Fruit fly (Drosophila melanogaster) whole organism, embryonic: Measurements from ENCODE around the gene Hexim.
A peak's percentile ranks its signal among the peaks of the same experiment; 100 is the strongest.

ENCODE experiments used
- Asciz ChIP-seq: fragments of 200-800 bp; sonication (Bioruptor generic); optimal IDR thresholded peaks from 2 replicates; lab custom pipeline; 2017; ENCODE audit warnings: missing biosample characterization, mild to moderate bottlenecking, missing genetic modification characterization, missing genetic modification reagents
- C15 ChIP-seq: fragments of 200-800 bp; sonication (Bioruptor generic); IDR thresholded peaks from 3 replicates; pipeline ENCODE4 v1.3.6; 2022; ENCODE audit warnings: missing biosample characterization, missing genetic modification characterization
- CG10321 ChIP-seq: fragments of 200-800 bp; sonication (Bioruptor generic); IDR thresholded peaks from 2 replicates; pipeline ENCODE4 v1.3.6; 2022; ENCODE audit warnings: missing biosample characterization, missing genetic modification characterization
- CG10543 ChIP-seq: fragments of 200-800 bp; sonication (Bioruptor generic); optimal IDR thresholded peaks from 3 replicates; lab custom pipeline; 2017; ENCODE audit warnings: missing biosample characterization, mild to moderate bottlenecking, missing genetic modification characterization, moderate library complexity
- CG11560 ChIP-seq: fragments of 200-800 bp; sonication (Bioruptor generic); IDR thresholded peaks from 3 replicates; pipeline ENCODE4 v1.3.6; 2022; ENCODE audit warnings: missing biosample characterization, missing genetic modification characterization
- CG11696 ChIP-seq: fragments of 200-800 bp; sonication (Bioruptor generic); IDR thresholded peaks from 2 replicates; pipeline ENCODE4 v1.3.6; 2022; ENCODE audit warnings: missing biosample characterization, missing genetic modification characterization
- CG15479 ChIP-seq: fragments of 200-800 bp; sonication (Bioruptor generic); optimal IDR thresholded peaks from 3 replicates; lab custom pipeline; 2019; ENCODE audit warnings: missing biosample characterization, mild to moderate bottlenecking, missing genetic modification characterization, moderate library complexity
- CG16779 ChIP-seq: fragments of 200-800 bp; sonication (Bioruptor generic); IDR thresholded peaks from 2 replicates; pipeline ENCODE4 v1.3.6; 2022; ENCODE audit warnings: missing biosample characterization, missing genetic modification characterization
- CG17802 ChIP-seq: fragments of 200-800 bp; sonication (Bioruptor generic); optimal IDR thresholded peaks from 2 replicates; lab custom pipeline; 2018; ENCODE audit warnings: missing biosample characterization, mild to moderate bottlenecking, missing genetic modification characterization, moderate library complexity
- CG2889 ChIP-seq: fragments of 200-800 bp; sonication (Bioruptor generic); IDR thresholded peaks from 3 replicates; pipeline ENCODE4 v1.3.6; 2022; ENCODE audit warnings: missing biosample characterization, missing genetic modification characterization
- CG34422 ChIP-seq: fragments of 200-800 bp; sonication (Bioruptor generic); IDR thresholded peaks from 3 replicates; pipeline ENCODE4 v1.3.6; 2022; ENCODE audit warnings: missing biosample characterization, missing genetic modification characterization
- CG43689 ChIP-seq: fragments of 200-800 bp; sonication (Bioruptor generic); IDR thresholded peaks from 2 replicates; pipeline ENCODE4 v1.3.6; 2022; ENCODE audit warnings: missing biosample characterization, missing genetic modification characterization
- CG4617 ChIP-seq: fragments of 200-800 bp; sonication (Bioruptor generic); optimal IDR thresholded peaks from 3 replicates; lab custom pipeline; 2016; ENCODE audit warnings: missing biosample characterization, missing genetic modification characterization, borderline replicate concordance
- CG6813 ChIP-seq: fragments of 200-800 bp; sonication (Bioruptor generic); optimal IDR thresholded peaks from 2 replicates; lab custom pipeline; 2017; ENCODE audit warnings: missing biosample characterization, missing genetic modification characterization, mild to moderate bottlenecking, moderate library complexity, missing genetic modification reagents
- CG7357 ChIP-seq: fragments of 200-800 bp; sonication (Bioruptor generic); IDR thresholded peaks from 3 replicates; pipeline ENCODE4 v1.3.6; 2022; ENCODE audit warnings: missing biosample characterization, missing genetic modification characterization
- CG7839 ChIP-seq: fragments of 200-800 bp; sonication (Bioruptor generic); optimal IDR thresholded peaks from 3 replicates; lab custom pipeline; 2018; ENCODE audit warnings: missing biosample characterization, mild to moderate bottlenecking, missing genetic modification characterization, moderate library complexity
- CG7928 ChIP-seq: fragments of 200-800 bp; sonication (Bioruptor generic); optimal IDR thresholded peaks from 2 replicates; lab custom pipeline; 2017; ENCODE audit warnings: missing biosample characterization, mild to moderate bottlenecking, missing genetic modification characterization
- CG8944 ChIP-seq: fragments of 200-800 bp; sonication (Bioruptor generic); optimal IDR thresholded peaks from 3 replicates; lab custom pipeline; 2016; ENCODE audit warnings: missing biosample characterization, missing genetic modification characterization
- D19B ChIP-seq: fragments of 200-800 bp; sonication (Bioruptor generic); optimal IDR thresholded peaks from 2 replicates; lab custom pipeline; 2017; ENCODE audit warnings: missing biosample characterization, mild to moderate bottlenecking, missing genetic modification characterization
- Deaf1 ChIP-seq: fragments of 200-800 bp; optimal IDR thresholded peaks from 3 replicates; lab custom pipeline; 2019; ENCODE audit warnings: missing biosample characterization, mild to moderate bottlenecking, missing genetic modification characterization, moderate library complexity
- Dip2 ChIP-seq: fragments of 200-800 bp; sonication (Bioruptor generic); IDR thresholded peaks from 2 replicates; pipeline ENCODE4 v1.3.6; 2022; ENCODE audit warnings: missing biosample characterization, missing genetic modification characterization
- E2f2 ChIP-seq: fragments of 200-800 bp; sonication (Bioruptor generic); IDR thresholded peaks from 2 replicates; pipeline ENCODE4 v1.3.6; 2022; ENCODE audit warnings: missing biosample characterization, missing genetic modification characterization
- Gsc ChIP-seq: fragments of 200-800 bp; sonication (Bioruptor generic); IDR thresholded peaks from 2 replicates; pipeline ENCODE4 v1.3.6; 2022; ENCODE audit warnings: missing biosample characterization, missing genetic modification characterization
- Hr39 ChIP-seq: fragments of >200 bp; optimal IDR thresholded peaks from 2 replicates; lab custom pipeline; 2017
- Med ChIP-seq: fragments of 200-800 bp; sonication (Bioruptor generic); peaks from one replicate; lab custom pipeline; 2016; ENCODE audit warnings: missing biosample characterization, missing genetic modification characterization, mild to moderate bottlenecking, inconsistent platforms, moderate library complexity
- Mes4 ChIP-seq: fragments of 200-800 bp; sonication (Bioruptor generic); optimal IDR thresholded peaks from 2 replicates; lab custom pipeline; 2016; ENCODE audit warnings: missing biosample characterization, missing genetic modification characterization
- Nf-YC ChIP-seq: fragments of 200-800 bp; optimal IDR thresholded peaks from 3 replicates; lab custom pipeline; 2019; ENCODE audit warnings: missing biosample characterization, mild to moderate bottlenecking, missing genetic modification characterization, moderate library complexity
- Ptx1 ChIP-seq: fragments of 200-800 bp; sonication (Bioruptor generic); IDR thresholded peaks from 2 replicates; pipeline ENCODE4 v1.3.6; 2022; ENCODE audit warnings: missing biosample characterization, missing genetic modification characterization
- Sin3A ChIP-seq: fragments of >200 bp; optimal IDR thresholded peaks from 2 replicates; lab custom pipeline; 2018
- Vsx1 ChIP-seq: fragments of 200-800 bp; sonication (Bioruptor generic); optimal IDR thresholded peaks from 2 replicates; lab custom pipeline; 2017; ENCODE audit warnings: missing biosample characterization, mild to moderate bottlenecking, missing genetic modification characterization, missing genetic modification reagents
- bab2 ChIP-seq: fragments of 200-800 bp; sonication (Bioruptor generic); optimal IDR thresholded peaks from 2 replicates; lab custom pipeline; 2016; ENCODE audit warnings: missing biosample characterization, missing genetic modification characterization
- chm ChIP-seq: fragments of 200-800 bp; sonication (Bioruptor generic); IDR thresholded peaks from 2 replicates; pipeline ENCODE4 v1.3.6; 2022; ENCODE audit warnings: missing biosample characterization, missing genetic modification characterization
- chn ChIP-seq: fragments of 200-800 bp; sonication (Bioruptor generic); optimal IDR thresholded peaks from 2 replicates; lab custom pipeline; 2016; ENCODE audit warnings: missing biosample characterization, missing genetic modification characterization
- crol ChIP-seq: fragments of 200-800 bp; sonication (Bioruptor generic); IDR thresholded peaks from 2 replicates; pipeline ENCODE4 v1.3.6; 2022; ENCODE audit warnings: missing biosample characterization, missing genetic modification characterization
- fu2 ChIP-seq: fragments of 200-800 bp; sonication (Bioruptor generic); optimal IDR thresholded peaks from 2 replicates; lab custom pipeline; 2016; ENCODE audit warnings: missing biosample characterization, missing genetic modification characterization
- grn ChIP-seq: fragments of 200-800 bp; sonication (Bioruptor generic); optimal IDR thresholded peaks from 3 replicates; lab custom pipeline; 2017; ENCODE audit warnings: missing biosample characterization, missing genetic modification characterization
- nerfin-1 ChIP-seq: fragments of 200-800 bp; sonication (Bioruptor generic); optimal IDR thresholded peaks from 3 replicates; lab custom pipeline; 2019; ENCODE audit warnings: missing biosample characterization, mild to moderate bottlenecking, missing genetic modification characterization, moderate library complexity
- nmo ChIP-seq: fragments of 200-800 bp; sonication (Bioruptor generic); optimal IDR thresholded peaks from 2 replicates; lab custom pipeline; 2018; ENCODE audit warnings: missing biosample characterization, mild to moderate bottlenecking, missing genetic modification characterization, moderate library complexity
- odd ChIP-seq: fragments of 200-800 bp; sonication (Bioruptor generic); optimal IDR thresholded peaks from 2 replicates; lab custom pipeline; 2017; ENCODE audit warnings: missing biosample characterization, mild to moderate bottlenecking, missing genetic modification characterization
- onecut ChIP-seq: fragments of 200-800 bp; sonication (Bioruptor generic); IDR thresholded peaks from 2 replicates; pipeline ENCODE4 v1.3.6; 2022; ENCODE audit warnings: missing biosample characterization, missing genetic modification characterization
- pum ChIP-seq: fragments of 200-800 bp; sonication (Bioruptor generic); optimal IDR thresholded peaks from 2 replicates; lab custom pipeline; 2016; ENCODE audit warnings: missing biosample characterization, missing genetic modification characterization
- ranshi ChIP-seq: fragments of 200-800 bp; sonication (Bioruptor generic); IDR thresholded peaks from 2 replicates; pipeline ENCODE4 v1.3.6; 2022; ENCODE audit warnings: missing biosample characterization, missing genetic modification characterization
- sc ChIP-seq, 3 experiments: fragments of >200 bp in 2 of 3; fragments of 200-800 bp in 1 of 3; sonication (Bioruptor generic) in 1 of 3; optimal IDR thresholded peaks; 2 replicates in 2 of 3; 3 replicates in 1 of 3; lab custom pipeline; 2017; ENCODE audit warnings: mild to moderate bottlenecking in 1 of 3, missing biosample characterization in 1 of 3, missing genetic modification characterization in 1 of 3, missing genetic modification reagents in 1 of 3
- sens ChIP-seq: fragments of 200-800 bp; sonication (Bioruptor generic); peaks from one replicate; lab custom pipeline; 2016; ENCODE audit warnings: missing biosample characterization, missing genetic modification characterization
- seq ChIP-seq: fragments of 200-800 bp; sonication (Bioruptor generic); IDR thresholded peaks from 2 replicates; pipeline ENCODE4 v1.3.6; 2022; ENCODE audit warnings: missing biosample characterization, missing genetic modification characterization
- sob ChIP-seq: fragments of 200-800 bp; sonication (Bioruptor generic); IDR thresholded peaks from 2 replicates; pipeline ENCODE4 v1.3.6; 2022; ENCODE audit warnings: missing biosample characterization, missing genetic modification characterization
- tx ChIP-seq: fragments of 200-800 bp; sonication (Bioruptor generic); optimal IDR thresholded peaks from 2 replicates; lab custom pipeline; 2016; ENCODE audit warnings: missing biosample characterization, missing genetic modification characterization
- zfh2 ChIP-seq: fragments of 200-800 bp; sonication (Bioruptor generic); optimal IDR thresholded peaks from 2 replicates; lab custom pipeline; 2016; ENCODE audit warnings: missing biosample characterization, missing genetic modification characterization

The Hexim gene

DNA sequence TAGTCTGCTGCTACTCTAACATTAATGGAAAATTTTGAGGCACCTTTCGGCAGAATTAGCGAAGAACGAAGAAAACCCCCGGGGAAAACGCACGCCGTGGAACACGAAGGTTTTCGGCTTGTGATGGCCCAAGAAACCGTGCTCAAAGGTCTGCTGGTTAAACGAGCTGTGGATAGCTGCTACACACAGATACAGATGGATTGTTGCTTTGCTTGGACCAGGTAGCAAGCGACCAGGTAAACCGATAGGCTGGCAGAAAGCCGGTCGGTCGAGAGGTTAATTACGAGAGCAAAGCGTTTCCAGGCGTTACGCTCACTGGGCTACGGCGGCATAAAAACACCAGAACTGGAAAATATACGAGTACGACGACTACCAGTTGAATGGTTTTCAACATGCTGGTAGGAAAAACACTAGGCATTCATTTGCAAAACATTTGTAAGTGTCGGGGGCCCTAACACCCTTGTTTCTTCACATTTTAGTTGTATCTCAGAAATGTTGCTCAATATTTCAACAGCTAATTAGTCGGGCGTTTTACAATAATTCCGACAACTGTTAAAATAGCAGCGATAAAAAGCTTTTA is 6.8 kb upstream of the Hexim start (continued):
- TF ChIP-seq Deaf1 (tag; lab: Kevin White, UChicago) (peak; percentile 13), D19B (GFP tag; lab: Kevin White, UChicago) (no peak), CG43689 (GFP tag; lab: Robert Waterston, UW) (no peak)

dm6 chr3R:14653039-14653852 is 6.0 kb upstream of the Hexim start:
- TF ChIP-seq CG34422 (GFP tag; lab: Robert Waterston, UW): 0 out of 3 replicates have a peak, but pooled peaks have one; percentile 25
- TF ChIP-seq crol (GFP tag; lab: Robert Waterston, UW): 0 out of 2 replicates have a peak, but pooled peaks have one; percentile 47
- 0 out of 2 replicates have a peak, but pooled peaks have one; percentile 51 for TF ChIP-seq CG16779 (GFP tag; lab: Robert Waterston, UW)
- 0 out of 2 replicates have a peak, but pooled peaks have one; percentile 17 for TF ChIP-seq CG11696
- TF ChIP-seq ranshi (GFP tag; lab: Robert Waterston, UW): no peak
- no peak for TF ChIP-seq nmo (GFP tag; lab: Kevin White, UChicago)
- TF ChIP-seq CG6813: no peak
- TF ChIP-seq CG15479: no peak
- no peak for TF ChIP-seq CG11560 (tag; lab: Robert Waterston, UW)
- no peak for TF ChIP-seq CG7357 (GFP tag; lab: Robert Waterston, UW)
- TF ChIP-seq C15 (GFP tag; lab: Robert Waterston, UW): no peak
- TF ChIP-seq grn (GFP tag; lab: Kevin White, UChicago): peak; percentile 20
- peak; percentile 42 for TF ChIP-seq sens (GFP tag; lab: Kevin White, UChicago)
- no peak for TF ChIP-seq CG10543 (GFP tag; lab: Kevin White, UChicago)
- TF ChIP-seq nerfin-1 (tag; lab: Kevin White, UChicago): no peak
- no peak for TF ChIP-seq CG10321
- TF ChIP-seq seq (GFP tag; lab: Robert Waterston, UW): no peak
- TF ChIP-seq CG7839 (tag; lab: Kevin White, UChicago): no peak
- TF ChIP-seq CG2889 (GFP tag; lab: Robert Waterston, UW): no peak
- no peak for TF ChIP-seq Asciz
- no peak for TF ChIP-seq pum (GFP tag; lab: Kevin White, UChicago)
- 0 out of 2 replicates have a peak, but pooled peaks have one; percentile 18 for TF ChIP-seq sob
- no peak for TF ChIP-seq Mes4 (GFP tag; lab: Kevin White, UChicago)
- TF ChIP-seq Gsc (GFP tag; lab: Robert Waterston, UW): no peak
- TF ChIP-seq Hr39 (lab: Kevin White, UChicago): no peak
- TF ChIP-seq bab2 (GFP tag; lab: Kevin White, UChicago): no peak
- no peak for TF ChIP-seq CG8944 (GFP tag; lab: Kevin White, UChicago)
- no peak for TF ChIP-seq Nf-YC
- TF ChIP-seq CG17802 (tag; lab: Kevin White, UChicago): no peak
- no peak for TF ChIP-seq odd (GFP tag; lab: Kevin White, UChicago)
- 0 out of 2 replicates have a peak, but pooled peaks have one; percentile 24 for TF ChIP-seq chm (GFP tag; lab: Robert Waterston, UW)
- no peak for TF ChIP-seq CG7928 (GFP tag; lab: Kevin White, UChicago)
- TF ChIP-seq zfh2: no peak
- no peak for TF ChIP-seq fu2 (GFP tag; lab: Kevin White, UChicago)
- TF ChIP-seq Dip2 (GFP tag; lab: Robert Waterston, UW): no peak
- TF ChIP-seq chn (GFP tag; lab: Kevin White, UChicago): no peak
- no peak for TF ChIP-seq tx (GFP tag; lab: Kevin White, UChicago)
- TF ChIP-seq sc (optimal IDR thresholded peaks at IDR 0.05; lab: Kevin White, UChicago): no peak
- TF ChIP-seq sc (GFP tag; optimal IDR thresholded peaks at IDR 0.05; lab: Kevin White, UChicago): no peak
- TF ChIP-seq E2f2 (GFP tag; lab: Robert Waterston, UW): 0 out of 2 replicates have a peak, but pooled peaks have one; percentile 10
- TF ChIP-seq Vsx1 (GFP tag; lab: Kevin White, UChicago): no peak
- TF ChIP-seq Ptx1 (GFP tag; lab: Robert Waterston, UW): 0 out of 2 replicates have a peak, but pooled peaks have one; percentile 9
- no peak for TF ChIP-seq CG4617 (GFP tag; lab: Kevin White, UChicago)
- TF ChIP-seq Sin3A: no peak
- TF ChIP-seq Med (GFP tag; lab: Kevin White, UChicago): peak; percentile 58
- no peak for TF ChIP-seq onecut (GFP tag; lab: Robert Waterston, UW)
